Fruit fly (Drosophila melanogaster) whole organism, adult: ENCODE results near the gene Regnase-1.

ENCODE experiments used
- CG11617 ChIP-seq: fragments of 200-800 bp; sonication (Bioruptor generic); optimal IDR thresholded peaks from 2 replicates; lab custom pipeline; 2017; ENCODE audit warnings: mild to moderate bottlenecking, missing biosample characterization, missing genetic modification reagents, missing genetic modification characterization
- CG12768 ChIP-seq: fragments of 200-800 bp; sonication (Bioruptor generic); optimal IDR thresholded peaks from 2 replicates; lab custom pipeline; 2017; ENCODE audit warnings: missing biosample characterization, missing genetic modification characterization, mild to moderate bottlenecking, moderate library complexity, missing genetic modification reagents
- CG14711 ChIP-seq: fragments of 200-800 bp; sonication (Bioruptor generic); optimal IDR thresholded peaks from 2 replicates; lab custom pipeline; 2018; ENCODE audit warnings: missing biosample characterization, mild to moderate bottlenecking, missing genetic modification characterization, moderate library complexity
- CG1620 ChIP-seq: fragments of 200-800 bp; sonication (Bioruptor generic); optimal IDR thresholded peaks from 2 replicates; lab custom pipeline; 2016; ENCODE audit warnings: missing biosample characterization, missing genetic modification characterization
- CG33017 ChIP-seq: fragments of 200-800 bp; sonication (Bioruptor generic); optimal IDR thresholded peaks from 2 replicates; lab custom pipeline; 2018; ENCODE audit warnings: missing biosample characterization, mild to moderate bottlenecking, missing genetic modification characterization, moderate library complexity
- CG5204 ChIP-seq: fragments of 200-800 bp; sonication (Bioruptor generic); optimal IDR thresholded peaks from 2 replicates; lab custom pipeline; 2016; ENCODE audit warnings: missing biosample characterization, missing genetic modification characterization
- CG7045 ChIP-seq: fragments of 200-800 bp; sonication (Bioruptor generic); optimal IDR thresholded peaks from 2 replicates; lab custom pipeline; 2017; ENCODE audit warnings: missing biosample characterization, mild to moderate bottlenecking, missing genetic modification characterization
- CG7101 ChIP-seq: fragments of 200-800 bp; sonication (Bioruptor generic); optimal IDR thresholded peaks from 2 replicates; lab custom pipeline; 2018; ENCODE audit warnings: missing biosample characterization, mild to moderate bottlenecking, missing genetic modification characterization, moderate library complexity
- Clk ChIP-seq: fragments of 200-800 bp; sonication (Bioruptor generic); optimal IDR thresholded peaks from 2 replicates; lab custom pipeline; 2017; ENCODE audit warnings: missing biosample characterization, missing genetic modification characterization
- Crg-1 ChIP-seq: fragments of 200-800 bp; sonication (Bioruptor generic); optimal IDR thresholded peaks from 2 replicates; lab custom pipeline; 2016; ENCODE audit warnings: missing biosample characterization, missing genetic modification characterization
- Hr96 ChIP-seq: fragments of 200-800 bp; sonication (Bioruptor generic); optimal IDR thresholded peaks from 2 replicates; lab custom pipeline; 2016; ENCODE audit warnings: missing biosample characterization, missing genetic modification characterization
- Mnt ChIP-seq: fragments of 200-800 bp; sonication (Bioruptor generic); optimal IDR thresholded peaks from 2 replicates; lab custom pipeline; 2016; ENCODE audit warnings: missing biosample characterization, mild to moderate bottlenecking, missing genetic modification characterization
- bab1 ChIP-seq: fragments of 200-800 bp; sonication (Bioruptor generic); optimal IDR thresholded peaks from 3 replicates; lab custom pipeline; 2019; ENCODE audit warnings: missing biosample characterization, mild to moderate bottlenecking, missing genetic modification characterization, moderate library complexity
- cic ChIP-seq: fragments of 200-800 bp; sonication (Bioruptor generic); optimal IDR thresholded peaks from 2 replicates; lab custom pipeline; 2017; ENCODE audit warnings: missing biosample characterization, mild to moderate bottlenecking, missing genetic modification characterization, moderate library complexity
- cnc ChIP-seq, 2 experiments: fragments of >200 bp; optimal IDR thresholded peaks; 2 replicates each; lab custom pipeline; 2017
- kay ChIP-seq: fragments of 200-800 bp; sonication (Bioruptor generic); peaks from one replicate; lab custom pipeline; 2016; ENCODE audit warnings: missing biosample characterization, missing genetic modification characterization, borderline replicate concordance
- ovo ChIP-seq: fragments of 200-800 bp; sonication (Bioruptor generic); optimal IDR thresholded peaks from 2 replicates; lab custom pipeline; 2016; ENCODE audit warnings: missing biosample characterization, missing genetic modification characterization
- pad ChIP-seq: fragments of 200-800 bp; sonication (Bioruptor generic); optimal IDR thresholded peaks from 3 replicates; lab custom pipeline; 2017; ENCODE audit warnings: missing biosample characterization, missing genetic modification characterization, mild to moderate bottlenecking, moderate library complexity, missing genetic modification reagents
- tj ChIP-seq: fragments of 200-800 bp; sonication (Bioruptor generic); optimal IDR thresholded peaks from 3 replicates; lab custom pipeline; 2017; ENCODE audit warnings: missing biosample characterization, mild to moderate bottlenecking, missing genetic modification characterization, moderate library complexity
- toe ChIP-seq: fragments of 200-800 bp; sonication (Bioruptor generic); optimal IDR thresholded peaks from 2 replicates; lab custom pipeline; 2016; ENCODE audit warnings: missing biosample characterization, missing genetic modification characterization

The Regnase-1 gene

DNA sequence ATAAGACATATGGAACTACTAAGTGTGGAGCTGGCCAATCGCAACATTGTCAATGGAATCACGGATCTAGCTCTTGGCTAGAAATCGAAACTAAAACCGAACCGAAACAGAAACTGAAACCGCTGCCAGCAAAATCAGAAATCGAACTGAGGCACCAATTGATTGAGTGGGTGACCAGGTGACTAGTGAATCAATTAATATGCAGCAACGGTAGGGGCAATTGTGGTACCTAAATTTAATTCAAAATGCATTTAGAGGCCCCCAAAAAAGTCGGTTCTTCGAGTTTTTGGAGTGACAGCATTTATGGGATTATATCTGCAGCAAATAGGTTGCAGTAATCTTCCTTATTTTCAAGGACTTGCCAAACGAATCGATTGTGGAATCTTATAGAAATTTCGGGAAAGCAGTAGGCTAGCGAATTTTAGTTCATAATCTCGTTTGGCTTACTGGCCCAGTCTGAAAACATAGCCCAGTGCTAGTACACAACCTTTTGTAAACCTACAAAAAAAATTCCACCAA, 22.4 kb downstream of the Regnase-1 start, which contains the start of the genes CG17190 and CG4836:
Gene CG17190, minus strand, starts transcription at position 101 of the 519 bp plus-strand sequence.
Gene CG4836, plus strand, starts transcription at position 469 of the 519 bp plus-strand sequence.
- TF ChIP-seq Clk (GFP tag; lab: Kevin White, UChicago) (no peak), CG7045 (GFP tag; lab: Kevin White, UChicago) (no peak), toe (GFP tag; lab: Kevin White, UChicago) (no peak), CG7101 (tag; lab: Kevin White, UChicago) (no peak), cic (GFP tag; lab: Kevin White, UChicago) (no peak), CG1620 (GFP tag; lab: Kevin White, UChicago) (no peak), CG11617 (no peak), cnc (optimal IDR thresholded peaks at IDR 0.05; lab: Kevin White, UChicago) (no peak), Hr96 (no peak), kay (GFP tag; lab: Kevin White, UChicago) (no peak), Mnt (GFP tag; lab: Kevin White, UChicago) (no peak), CG14711 (tag; lab: Kevin White, UChicago) (no peak), Crg-1 (GFP tag; lab: Kevin White, UChicago) (no peak), ovo (GFP tag; lab: Kevin White, UChicago) (no peak), pad (GFP tag; lab: Kevin White, UChicago) (no peak)

DNA sequence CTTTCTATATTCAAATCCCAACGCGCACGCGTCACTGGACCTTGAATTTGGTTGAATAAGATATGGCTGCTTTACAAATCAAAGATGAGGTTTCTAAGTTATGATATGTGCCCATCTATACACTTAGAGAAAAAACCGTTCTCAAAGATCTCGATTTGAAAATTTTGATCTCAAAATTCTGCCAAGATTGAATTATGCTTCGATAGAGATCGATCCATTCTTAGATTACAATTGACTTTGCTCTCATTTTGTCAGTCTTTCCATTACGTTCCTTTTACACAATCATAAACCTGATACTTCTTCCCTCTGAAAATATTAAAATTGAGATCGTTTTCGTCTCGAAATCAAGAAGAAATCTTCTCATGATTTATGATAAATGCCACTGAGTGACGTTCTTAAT, 23.2 kb downstream of the Regnase-1 start:
- TF ChIP-seq toe (GFP tag; lab: Kevin White, UChicago): no peak
- no peak for TF ChIP-seq kay (GFP tag; lab: Kevin White, UChicago)
- TF ChIP-seq Mnt (GFP tag; lab: Kevin White, UChicago): no peak
- TF ChIP-seq CG14711 (tag; lab: Kevin White, UChicago): no peak
- no peak for TF ChIP-seq Crg-1 (GFP tag; lab: Kevin White, UChicago)
- TF ChIP-seq tj (GFP tag; lab: Kevin White, UChicago): no peak
- TF ChIP-seq Hr96: no peak
- no peak for TF ChIP-seq CG11617
- TF ChIP-seq CG1620 (GFP tag; lab: Kevin White, UChicago): no peak
- TF ChIP-seq cic (GFP tag; lab: Kevin White, UChicago): no peak
- no peak for TF ChIP-seq Clk (GFP tag; lab: Kevin White, UChicago)
- TF ChIP-seq pad (GFP tag; lab: Kevin White, UChicago): no peak
- no peak for TF ChIP-seq CG33017 (tag; lab: Kevin White, UChicago)
- TF ChIP-seq cnc (optimal IDR thresholded peaks at IDR 0.05; lab: Kevin White, UChicago): no peak

DNA sequence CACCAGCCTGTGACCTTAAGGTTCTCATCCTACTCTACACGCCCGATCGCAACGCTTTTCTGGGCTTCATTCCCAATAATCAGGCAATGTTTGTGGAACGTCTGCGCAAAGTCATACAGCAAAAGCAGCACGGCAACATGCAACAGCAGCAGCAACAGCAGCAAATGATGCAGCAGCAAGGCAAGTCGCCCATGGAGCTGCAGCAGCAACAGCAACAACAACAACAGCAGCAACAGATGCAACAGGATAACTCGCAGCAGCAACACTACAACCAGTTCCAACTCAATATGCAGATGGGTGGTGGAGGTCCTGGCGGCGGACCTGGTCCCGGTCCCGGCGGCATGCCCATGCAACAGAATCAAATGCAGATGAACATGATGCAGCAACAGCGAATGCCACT, 24.9 kb downstream of the Regnase-1 start:
- TF ChIP-seq ovo (GFP tag; lab: Kevin White, UChicago) (no peak), Mnt (GFP tag; lab: Kevin White, UChicago) (no peak), toe (GFP tag; lab: Kevin White, UChicago) (no peak), cic (GFP tag; lab: Kevin White, UChicago) (no peak), tj (GFP tag; lab: Kevin White, UChicago) (no peak), cnc (optimal IDR thresholded peaks at IDR 0.05; lab: Kevin White, UChicago) (no peak), Hr96 (no peak), CG11617 (no peak), CG7101 (tag; lab: Kevin White, UChicago) (no peak), pad (GFP tag; lab: Kevin White, UChicago) (no peak), bab1 (GFP tag; lab: Kevin White, UChicago) (no peak), Crg-1 (GFP tag; lab: Kevin White, UChicago) (no peak), CG7045 (GFP tag; lab: Kevin White, UChicago) (no peak)

DNA sequence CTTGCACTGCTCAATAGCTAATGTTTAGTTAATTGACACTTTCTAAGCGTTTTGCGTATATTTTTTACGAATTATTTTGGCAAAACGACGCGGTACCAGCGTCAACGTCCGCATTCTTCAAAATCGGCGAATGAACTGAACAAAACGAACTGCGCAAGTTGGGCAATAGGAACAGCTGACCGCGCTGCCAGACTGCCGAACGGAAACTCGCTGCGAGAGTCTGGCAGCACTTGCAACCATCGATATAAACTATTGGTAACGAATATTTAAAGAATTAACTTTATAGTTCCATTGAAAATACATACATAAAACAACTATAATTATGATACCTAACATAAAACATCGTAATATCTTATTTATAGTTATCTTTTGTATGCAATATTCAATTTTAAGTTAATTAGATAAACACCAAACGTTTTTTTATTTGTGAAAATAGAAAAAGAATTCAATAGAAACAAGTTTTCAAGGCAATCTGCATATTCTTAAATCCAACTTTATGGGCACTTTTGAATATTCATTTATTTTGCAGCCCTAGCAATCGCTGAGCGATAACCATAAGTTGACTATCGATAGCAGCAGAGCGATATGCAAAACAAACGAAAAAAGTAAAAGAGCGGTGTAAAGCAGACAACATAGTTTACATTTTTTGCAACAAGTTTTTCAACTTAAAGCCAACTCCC, 27.3 kb downstream of the Regnase-1 start, which contains the start of the genes Hs6st and MED25:
Gene Hs6st, minus strand, starts transcription at position 141 of the 680 bp plus-strand sequence.
Gene MED25, plus strand, starts transcription at position 576 of the 680 bp plus-strand sequence.
- TF ChIP-seq ovo (GFP tag; lab: Kevin White, UChicago): peak; percentile 8
- peak; percentile 40 for TF ChIP-seq pad (GFP tag; lab: Kevin White, UChicago)
- TF ChIP-seq CG33017 (tag; lab: Kevin White, UChicago): no peak
- TF ChIP-seq Clk (GFP tag; lab: Kevin White, UChicago): peak; percentile 50
- TF ChIP-seq Crg-1 (GFP tag; lab: Kevin White, UChicago): no peak
- TF ChIP-seq CG11617: peak; percentile 41
- TF ChIP-seq kay (GFP tag; lab: Kevin White, UChicago): no peak
- peak; percentile 50 for TF ChIP-seq CG7045 (GFP tag; lab: Kevin White, UChicago)
- peak; percentile 40 for TF ChIP-seq Mnt (GFP tag; lab: Kevin White, UChicago)
- no peak for TF ChIP-seq Hr96
- TF ChIP-seq CG14711 (tag; lab: Kevin White, UChicago): peak; percentile 68
- peak; percentile 2 for TF ChIP-seq tj (GFP tag; lab: Kevin White, UChicago)
- no peak for TF ChIP-seq cic (GFP tag; lab: Kevin White, UChicago)
- peak; percentile 42 for TF ChIP-seq toe (GFP tag; lab: Kevin White, UChicago)
- no peak for TF ChIP-seq cnc (optimal IDR thresholded peaks at IDR 0.05; lab: Kevin White, UChicago)
- TF ChIP-seq CG7101 (tag; lab: Kevin White, UChicago): peak; percentile 26
- peak; percentile 47 for TF ChIP-seq CG5204 (GFP tag; lab: Kevin White, UChicago)
- peak; percentile 17 for TF ChIP-seq CG1620 (GFP tag; lab: Kevin White, UChicago)
- peak; percentile 72 for TF ChIP-seq CG12768 (GFP tag; lab: Kevin White, UChicago)
- peak; percentile 77 for TF ChIP-seq bab1 (GFP tag; lab: Kevin White, UChicago)
